Worm (Caenorhabditis elegans): ENCODE measurements around the gene rei-2.

ce11 chrX:1103702-1104262 is 15.8 kb upstream of the rei-2 start, which contains the start of gene ife-4:
- peak in 1 of 3 experiments; percentile 37 for TF ChIP-seq ceh-82 (tag; optimal IDR thresholded peaks at IDR 0.05)
- TF ChIP-seq nhr-12 (tag; optimal IDR thresholded peaks at IDR 0.05), result no peak
- TF ChIP-seq mef-2 (tag; optimal IDR thresholded peaks at IDR 0.05), result no peak
- no peak for TF ChIP-seq grh-1 (GFP tag; IDR thresholded peaks at IDR 0.05)
- TF ChIP-seq pax-3 (tag; optimal IDR thresholded peaks at IDR 0.05), result no peak
- peak; percentile 43 for TF ChIP-seq swsn-7 (tag; optimal IDR thresholded peaks at IDR 0.05)

Data from whole organism, L1 larva.